Worm (Caenorhabditis elegans) whole organism, L1 larva: ENCODE measurements around the gene F09C6.10.

ENCODE experiments used
- alr-1 ChIP-seq: fragments of 200-800 bp; sonication (Bioruptor generic); optimal IDR thresholded peaks from 2 replicates; lab custom pipeline; 2018; ENCODE audit warnings: borderline replicate concordance, mild to moderate bottlenecking, missing genetic modification characterization, missing compliant biosample characterization
- ama-1 ChIP-seq: fragments of 150-350 bp; optimal IDR thresholded peaks from 2 replicates; lab custom pipeline; 2014
- blmp-1 ChIP-seq: fragments of 150-350 bp; optimal IDR thresholded peaks from 2 replicates; lab custom pipeline; 2014; ENCODE audit warnings: missing biosample characterization, missing genetic modification characterization
- ces-1 ChIP-seq: fragments of 150-350 bp; optimal IDR thresholded peaks from 2 replicates; lab custom pipeline; 2014; ENCODE audit warnings: missing biosample characterization, missing genetic modification reagents, missing genetic modification characterization
- irx-1 ChIP-seq: sonication (generic microtip); optimal IDR thresholded peaks from 2 replicates; lab custom pipeline; 2016; ENCODE audit warnings: missing genetic modification characterization, missing compliant biosample characterization
- lsy-2 ChIP-seq, 2 experiments: fragments of 150-350 bp; optimal IDR thresholded peaks; 2 replicates each; lab custom pipeline; 2014; ENCODE audit warnings: missing biosample characterization in 2 of 2, missing genetic modification characterization in 2 of 2
- nhr-12 ChIP-seq: sonication (generic microtip); optimal IDR thresholded peaks from 2 replicates; lab custom pipeline; 2017; ENCODE audit warnings: missing biosample characterization, missing genetic modification characterization
- nhr-237 ChIP-seq: fragments of 150-350 bp; optimal IDR thresholded peaks from 2 replicates; lab custom pipeline; 2014; ENCODE audit warnings: missing biosample characterization, missing genetic modification characterization
- nhr-90 ChIP-seq: sonication (generic microtip); optimal IDR thresholded peaks from 2 replicates; lab custom pipeline; 2016; ENCODE audit warnings: mild to moderate bottlenecking, missing genetic modification characterization, missing compliant biosample characterization; ENCODE audit not compliant: poor library complexity
- rnt-1 ChIP-seq: sonication (generic microtip); optimal IDR thresholded peaks from 2 replicates; lab custom pipeline; 2016; ENCODE audit warnings: mild to moderate bottlenecking, missing genetic modification characterization, moderate library complexity, missing compliant biosample characterization
- skn-1 ChIP-seq: fragments of 150-350 bp; optimal IDR thresholded peaks from 2 replicates; lab custom pipeline; 2014; ENCODE audit warnings: missing biosample characterization, missing genetic modification characterization
- unc-130 ChIP-seq: fragments of 150-350 bp; optimal IDR thresholded peaks from 2 replicates; lab custom pipeline; 2017; ENCODE audit warnings: missing biosample characterization, missing genetic modification characterization, inconsistent platforms

DNA sequence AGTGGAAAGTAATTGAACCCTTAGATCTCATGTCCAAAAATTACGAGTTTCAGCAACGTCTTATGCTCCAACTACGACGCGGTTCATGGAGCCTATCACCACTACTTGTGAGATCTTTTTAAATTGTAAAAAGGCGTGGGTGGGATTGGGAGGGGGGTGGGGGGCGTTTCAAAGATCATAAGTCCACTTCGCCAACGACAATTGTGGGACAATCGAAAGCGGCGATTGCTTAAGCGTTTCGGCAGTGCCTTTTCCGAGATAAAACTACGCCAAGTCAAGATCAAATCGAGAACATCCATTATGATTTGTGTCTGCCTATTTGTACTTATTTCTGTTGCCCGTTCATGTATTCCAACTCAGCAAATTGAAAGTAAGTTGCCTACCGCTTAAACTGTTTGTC, 40.2 kb upstream of the F09C6.10 start, which contains the start of gene clec-239:
- no peak for TF ChIP-seq ces-1 (GFP tag; lab: Kevin White, UChicago)
- no peak for TF ChIP-seq ama-1 (lab: Kevin White, UChicago)
- TF ChIP-seq blmp-1 (tag; lab: Kevin White, UChicago): no peak
- TF ChIP-seq unc-130 (tag; lab: Kevin White, UChicago): no peak
- TF ChIP-seq irx-1 (tag; lab: Kevin White, UChicago): no peak
- TF ChIP-seq nhr-237 (tag; lab: Kevin White, UChicago): no peak
- TF ChIP-seq lsy-2 (tag; optimal IDR thresholded peaks at IDR 0.05; lab: Kevin White, UChicago): no peak
- no peak for TF ChIP-seq alr-1 (tag; lab: Kevin White, UChicago)
- TF ChIP-seq skn-1: no peak
- TF ChIP-seq nhr-12 (tag; lab: Kevin White, UChicago): no peak
- no peak for TF ChIP-seq rnt-1 (tag; lab: Kevin White, UChicago)
- no peak for TF ChIP-seq nhr-90 (tag; lab: Kevin White, UChicago)
